Worm (Caenorhabditis elegans) whole organism, L4 larva: ENCODE data around the gene F57B1.6.
"Not testable (repeated sequence)": the region's sequence is repeated elsewhere in the genome, so short reads cannot be mapped to it uniquely, and the experiment has no call there.

Source experiments
- D1046.2 ChIP-seq: fragments of 200-800 bp; sonication (Bioruptor generic); IDR thresholded peaks from 2 replicates; pipeline ENCODE4 v1.3.6; 2022; ENCODE audit warnings: missing genetic modification characterization, missing compliant biosample characterization
- F10B5.3 ChIP-seq: sonication (generic microtip); optimal IDR thresholded peaks from 2 replicates; lab custom pipeline; 2016; ENCODE audit warnings: mild to moderate bottlenecking, missing genetic modification characterization, missing compliant biosample characterization
- F44E2.7 ChIP-seq: fragments of 200-800 bp; sonication (Bioruptor generic); IDR thresholded peaks from 2 replicates; pipeline ENCODE4 v2.1.2; 2022; ENCODE audit warnings: missing genetic modification characterization, missing compliant biosample characterization
- T20F7.1 ChIP-seq: fragments of 200-800 bp; sonication (Bioruptor generic); optimal IDR thresholded peaks from 2 replicates; lab custom pipeline; 2018; ENCODE audit warnings: mild to moderate bottlenecking, missing genetic modification characterization, missing compliant biosample characterization
- T26A8.4 ChIP-seq: fragments of 200-800 bp; sonication (Bioruptor generic); IDR thresholded peaks from 2 replicates; pipeline ENCODE4 v1.3.6; 2022; ENCODE audit warnings: missing genetic modification characterization, missing compliant biosample characterization
- Y48G9A.11 ChIP-seq: fragments of 200-800 bp; sonication (Bioruptor generic); IDR thresholded peaks from 2 replicates; pipeline ENCODE4 v1.3.6; 2022; ENCODE audit warnings: missing genetic modification reagents, missing genetic modification characterization, missing compliant biosample characterization
- Y75B8A.6 ChIP-seq: fragments of 200-800 bp; sonication (Bioruptor generic); IDR thresholded peaks from 2 replicates; pipeline ENCODE4 v1.3.6; 2022; ENCODE audit warnings: missing genetic modification reagents, missing genetic modification characterization, missing compliant biosample characterization
- ZK546.5 ChIP-seq, 2 experiments: sonication (generic microtip); optimal IDR thresholded peaks; 2 replicates each; lab custom pipeline; 2017; ENCODE audit warnings: missing biosample characterization in 2 of 2, missing genetic modification characterization in 2 of 2
- ama-1 ChIP-seq: fragments of 150-350 bp; optimal IDR thresholded peaks from 2 replicates; lab custom pipeline; 2014; ENCODE audit warnings: inconsistent platforms, mixed read lengths
- ceh-44 ChIP-seq: fragments of 200-800 bp; sonication (Bioruptor generic); IDR thresholded peaks from 2 replicates; pipeline ENCODE4 v1.3.6; 2022; ENCODE audit warnings: missing genetic modification reagents, missing genetic modification characterization, missing compliant biosample characterization
- dve-1 ChIP-seq: sonication (generic microtip); optimal IDR thresholded peaks from 2 replicates; lab custom pipeline; 2017; ENCODE audit warnings: antibody characterized with exemption, mild to moderate bottlenecking, missing genetic modification characterization, missing compliant biosample characterization; ENCODE audit not compliant: insufficient read depth
- egl-43 ChIP-seq: fragments of 200-800 bp; sonication (Bioruptor generic); IDR thresholded peaks from 2 replicates; pipeline ENCODE4 v1.3.6; 2022; ENCODE audit warnings: missing genetic modification reagents, missing genetic modification characterization, missing compliant biosample characterization
- jun-1 ChIP-seq: fragments of 150-350 bp; optimal IDR thresholded peaks from 2 replicates; lab custom pipeline; 2014; ENCODE audit warnings: missing biosample characterization, missing genetic modification reagents, missing genetic modification characterization
- lin-29 ChIP-seq: fragments of 200-800 bp; sonication (Bioruptor generic); IDR thresholded peaks from 2 replicates; pipeline ENCODE4 v1.3.6; 2022; ENCODE audit warnings: missing genetic modification reagents, missing genetic modification characterization, missing compliant biosample characterization
- lin-39 ChIP-seq: fragments of 150-350 bp; optimal IDR thresholded peaks from 2 replicates; lab custom pipeline; 2014; ENCODE audit warnings: missing biosample characterization, missing genetic modification reagents, missing genetic modification characterization
- lsy-2 ChIP-seq, 2 experiments: fragments of 150-350 bp in 1 of 2; sonication (generic microtip) in 1 of 2; optimal IDR thresholded peaks; 2 replicates each; lab custom pipeline; 2014 to 2017; ENCODE audit warnings: missing biosample characterization in 2 of 2, missing genetic modification characterization in 2 of 2
- madf-5 ChIP-seq, 2 experiments: fragments of 200-800 bp; sonication (Bioruptor generic); IDR thresholded peaks; 2 replicates each; pipeline ENCODE4 v1.3.6; 2022; ENCODE audit warnings: missing compliant biosample characterization in 2 of 2, missing genetic modification characterization in 2 of 2
- mep-1 ChIP-seq: fragments of 150-350 bp; sonication (generic microtip); optimal IDR thresholded peaks from 3 replicates; lab custom pipeline; 2014; ENCODE audit warnings: missing biosample characterization, missing genetic modification characterization
- mxl-2 ChIP-seq: fragments of 200-800 bp; sonication (Bioruptor generic); conservative IDR thresholded peaks from 2 replicates; pipeline ENCODE4 v1.3.6; 2022; ENCODE audit warnings: missing genetic modification reagents, missing genetic modification characterization, missing compliant biosample characterization
- nhr-10 ChIP-seq: fragments of 150-350 bp; optimal IDR thresholded peaks from 2 replicates; lab custom pipeline; 2014; ENCODE audit warnings: missing biosample characterization, missing genetic modification characterization
- nhr-111 ChIP-seq: fragments of 200-800 bp; sonication (Bioruptor generic); optimal IDR thresholded peaks from 2 replicates; lab custom pipeline; 2018; ENCODE audit warnings: mild to moderate bottlenecking, missing genetic modification characterization, missing compliant biosample characterization
- nhr-25 ChIP-seq: sonication (generic microtip); optimal IDR thresholded peaks from 2 replicates; lab custom pipeline; 2017; ENCODE audit warnings: missing genetic modification characterization, mild to moderate bottlenecking, missing compliant biosample characterization, antibody characterized with exemption, moderate library complexity, borderline replicate concordance; ENCODE audit not compliant: insufficient read depth
- nhr-6 ChIP-seq: fragments of 150-350 bp; optimal IDR thresholded peaks from 2 replicates; lab custom pipeline; 2014; ENCODE audit warnings: missing biosample characterization, missing genetic modification characterization
- pha-4 ChIP-seq, 2 experiments: fragments of 150-350 bp in 1 of 2; fragments of 200-800 bp in 1 of 2; sonication (Bioruptor generic) in 1 of 2; IDR thresholded peaks in 1 of 2; optimal IDR thresholded peaks in 1 of 2; 2 replicates each; pipeline versions ENCODE4 v1.3.6 to Lab custom; 2014 to 2022; ENCODE audit warnings: missing genetic modification characterization in 2 of 2, missing genetic modification reagents in 2 of 2, missing biosample characterization in 1 of 2, missing compliant biosample characterization in 1 of 2
- pqm-1 ChIP-seq: sonication (generic microtip); optimal IDR thresholded peaks from 2 replicates; lab custom pipeline; 2017; ENCODE audit warnings: missing biosample characterization, missing genetic modification characterization
- sdz-12 ChIP-seq: fragments of 200-800 bp; sonication (Bioruptor generic); optimal IDR thresholded peaks from 2 replicates; lab custom pipeline; 2018; ENCODE audit warnings: mild to moderate bottlenecking, missing genetic modification characterization, missing compliant biosample characterization
- set-16 ChIP-seq: fragments of 200-800 bp; sonication (Bioruptor generic); IDR thresholded peaks from 2 replicates; pipeline ENCODE4 v1.3.6; 2022; ENCODE audit warnings: missing genetic modification reagents, missing genetic modification characterization, missing compliant biosample characterization
- unc-130 ChIP-seq: sonication (generic microtip); optimal IDR thresholded peaks from 2 replicates; lab custom pipeline; 2016; ENCODE audit warnings: missing genetic modification reagents, missing genetic modification characterization, missing compliant biosample characterization
- unc-62 ChIP-seq, 3 experiments: fragments of 150-350 bp in 1 of 3; sonication (generic microtip); optimal IDR thresholded peaks in 2 of 3; peaks in 1 of 3; 1 replicate in 1 of 3; 2 replicates in 2 of 3; lab custom pipeline; 2014 to 2017; ENCODE audit warnings: missing biosample characterization in 3 of 3, missing genetic modification characterization in 3 of 3, missing genetic modification reagents in 3 of 3, missing genotype in 1 of 3
- zag-1 ChIP-seq: fragments of 150-350 bp; optimal IDR thresholded peaks from 2 replicates; lab custom pipeline; 2014; ENCODE audit warnings: missing biosample characterization, missing genetic modification characterization

The F57B1.6 gene

DNA sequence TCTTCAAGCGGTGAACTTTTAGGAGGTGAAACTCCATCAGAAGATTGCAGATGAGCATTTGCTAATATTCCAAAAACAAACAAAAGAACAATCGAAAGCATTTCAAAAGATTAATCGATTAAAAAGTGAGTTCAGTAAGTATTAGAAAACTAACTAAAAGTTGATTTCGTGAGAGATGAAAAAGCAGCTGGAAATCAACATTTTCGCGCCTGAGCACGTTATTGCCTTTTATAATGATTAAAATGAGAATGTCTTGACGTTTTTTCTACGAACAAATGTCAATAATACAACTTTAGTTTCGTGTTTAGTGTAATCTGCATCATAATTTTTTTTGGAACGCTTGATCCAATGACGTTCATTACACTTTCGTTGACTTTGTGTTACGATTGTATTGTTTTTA lies 11.6 kb upstream of the F57B1.6 start, which contains the start of gene F57B1.9:
Gene F57B1.9, minus strand, starts transcription at position 101 of the 400 bp plus-strand sequence.
- TF ChIP-seq F44E2.7 (GFP tag; lab: Robert Waterston, UW) (no peak), nhr-25 (tag; lab: Kevin White, UChicago) (no peak), nhr-10 (tag; lab: Kevin White, UChicago) (peak; percentile 28), T26A8.4 (peak; percentile 19; the same call in 1 of the 2 replicates)

DNA sequence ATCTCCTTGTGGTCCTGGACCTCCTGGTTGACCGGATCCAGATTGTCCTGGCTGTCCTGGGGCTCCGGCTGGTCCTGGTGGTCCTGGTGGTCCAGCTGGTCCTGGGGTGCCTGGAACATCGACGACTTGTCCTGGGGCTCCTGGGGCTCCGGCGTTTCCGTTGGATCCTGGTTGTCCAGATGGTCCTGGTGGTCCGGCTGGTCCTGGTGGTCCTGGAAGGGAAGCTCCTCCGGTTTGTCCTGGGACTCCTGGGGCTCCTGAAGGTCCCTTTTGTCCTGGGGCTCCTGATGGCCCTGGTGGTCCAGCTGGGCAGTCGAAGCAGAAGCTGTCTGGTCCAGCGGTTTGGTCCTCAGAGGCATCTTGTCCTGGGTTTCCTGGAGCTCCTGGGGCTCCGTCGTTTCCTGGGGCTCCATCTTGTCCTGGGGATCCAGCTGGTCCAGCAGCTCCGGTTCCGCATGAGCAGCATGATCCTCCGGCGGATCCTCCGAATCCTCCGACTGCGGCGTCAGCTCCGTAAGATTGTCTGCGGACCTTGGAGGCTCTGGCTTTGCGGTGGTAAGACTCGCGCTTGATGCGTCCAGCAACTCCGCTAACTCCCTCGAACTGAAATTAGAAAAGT lies 10.9 kb upstream of the F57B1.6 start:
- peak; percentile 34; the same call in 1 of the 2 replicates for TF ChIP-seq pha-4 (GFP tag; IDR thresholded peaks at IDR 0.05; lab: Robert Waterston, UW)
- TF ChIP-seq pha-4 (tag; optimal IDR thresholded peaks at IDR 0.05; lab: Kevin White, UChicago) = not testable (repeated sequence)
- TF ChIP-seq madf-5 (GFP tag; IDR thresholded peaks at IDR 0.05; lab: Robert Waterston, UW) = 0 out of 4 replicates have a peak, but pooled peaks of 1 of the 2 experiments have one; percentile 45
- TF ChIP-seq egl-43 = peak; percentile 15; the same call in 1 of the 2 replicates
- TF ChIP-seq set-16 (GFP tag; lab: Robert Waterston, UW) = peak; percentile 98
- 0 out of 2 replicates have a peak, but pooled peaks have one; percentile 5 for TF ChIP-seq ceh-44 (GFP tag; lab: Robert Waterston, UW)

DNA sequence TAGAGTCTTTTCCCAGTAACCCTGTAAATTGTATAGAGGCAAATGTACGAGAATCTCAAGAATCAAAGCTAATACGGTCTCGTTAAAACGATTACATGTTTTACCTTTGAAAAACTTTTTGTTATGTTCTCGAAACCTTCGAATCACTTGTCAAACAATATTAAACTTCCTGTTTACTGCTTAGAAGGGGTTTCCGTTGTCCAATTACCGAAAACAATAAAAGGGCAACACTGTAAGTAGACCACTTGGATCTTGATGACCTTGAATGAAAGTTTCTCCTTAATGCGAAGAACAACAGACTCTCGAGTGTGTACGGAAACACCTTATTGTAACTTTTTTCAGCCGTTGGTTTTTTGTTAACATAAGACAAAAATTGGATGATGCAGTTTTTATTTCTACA lies 8.8 kb upstream of the F57B1.6 start:
- TF ChIP-seq sdz-12 (GFP tag; lab: Kevin White, UChicago) (no peak), lsy-2 (tag; optimal IDR thresholded peaks at IDR 0.05; lab: Kevin White, UChicago) (peak in 1 of 2 experiments; percentile 48), zag-1 (tag; lab: Kevin White, UChicago) (no peak), nhr-111 (no peak), lin-29 (no peak), D1046.2 (no peak), T26A8.4 (no peak), Y48G9A.11 (GFP tag; lab: Robert Waterston, UW) (no peak), ZK546.5 (tag; optimal IDR thresholded peaks at IDR 0.05; lab: Kevin White, UChicago) (no peak), Y75B8A.6 (GFP tag; lab: Robert Waterston, UW) (no peak), T20F7.1 (GFP tag; lab: Kevin White, UChicago) (no peak), dve-1 (tag; lab: Kevin White, UChicago) (peak; percentile 4), nhr-6 (tag; lab: Kevin White, UChicago) (peak; percentile 72), mxl-2 (GFP tag; lab: Robert Waterston, UW) (no peak), lin-39 (no peak), pqm-1 (tag; lab: Kevin White, UChicago) (no peak), unc-62 (GFP tag; optimal IDR thresholded peaks at IDR 0.05 in 1 of 2; lab: Kevin White, UChicago) (peak in 1 of 2 experiments; percentile 83), unc-62 (tag; optimal IDR thresholded peaks at IDR 0.05; lab: Kevin White, UChicago) (peak; percentile 24), ama-1 (lab: Kevin White, UChicago) (peak; percentile 68), unc-130 (no peak), mep-1 (tag; lab: Kevin White, UChicago) (peak; percentile 10), F10B5.3 (tag; lab: Kevin White, UChicago) (no peak), jun-1 (no peak)

DNA sequence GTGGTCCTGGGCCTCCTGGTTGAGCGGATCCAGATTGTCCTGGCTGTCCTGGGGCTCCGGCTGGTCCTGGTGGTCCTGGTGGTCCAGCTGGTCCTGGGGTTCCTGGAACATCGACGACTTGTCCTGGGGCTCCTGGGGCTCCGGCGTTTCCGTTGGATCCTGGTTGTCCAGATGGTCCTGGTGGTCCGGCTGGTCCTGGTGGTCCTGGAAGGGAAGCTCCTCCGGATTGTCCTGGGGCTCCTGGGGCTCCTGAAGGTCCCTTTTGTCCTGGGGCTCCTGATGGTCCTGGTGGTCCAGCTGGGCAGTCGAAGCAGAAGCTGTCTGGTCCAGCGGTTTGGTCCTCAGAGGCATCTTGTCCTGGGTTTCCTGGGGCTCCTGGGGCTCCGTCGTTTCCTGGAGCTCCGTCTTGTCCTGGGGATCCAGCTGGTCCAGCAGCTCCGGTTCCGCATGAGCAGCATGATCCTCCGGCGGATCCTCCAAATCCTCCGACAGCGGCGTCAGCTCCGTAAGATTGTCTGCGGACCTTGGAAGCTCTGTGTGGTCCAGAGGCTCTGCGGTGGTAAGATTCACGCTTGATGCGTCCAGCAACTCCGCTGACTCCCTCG lies 8.1 kb upstream of the F57B1.6 start:
- TF ChIP-seq madf-5 (GFP tag; IDR thresholded peaks at IDR 0.05; lab: Robert Waterston, UW) (peak in 1 of 2 experiments; percentile 55; a peak in 2 of 4 replicates), set-16 (GFP tag; lab: Robert Waterston, UW) (peak; percentile 98)
